Fruit fly (Drosophila melanogaster) whole organism, embryonic: Measurements from ENCODE around the gene Rab23.

Source experiments
- Bteb2 ChIP-seq: fragments of 200-800 bp; sonication (Bioruptor generic); optimal IDR thresholded peaks from 2 replicates; lab custom pipeline; 2016; ENCODE audit warnings: missing biosample characterization, missing genetic modification characterization
- CG1024 ChIP-seq: fragments of 200-800 bp; sonication (Bioruptor generic); IDR thresholded peaks from 2 replicates; pipeline ENCODE4 v1.3.6; 2022; ENCODE audit warnings: missing biosample characterization, missing genetic modification characterization
- CG11560 ChIP-seq: fragments of 200-800 bp; sonication (Bioruptor generic); IDR thresholded peaks from 3 replicates; pipeline ENCODE4 v1.3.6; 2022; ENCODE audit warnings: missing biosample characterization, missing genetic modification characterization
- CG12155 ChIP-seq: fragments of 200-800 bp; sonication (Bioruptor generic); optimal IDR thresholded peaks from 3 replicates; lab custom pipeline; 2016; ENCODE audit warnings: missing biosample characterization, missing genetic modification characterization
- CG12299 ChIP-seq: fragments of 200-800 bp; sonication (Bioruptor generic); optimal IDR thresholded peaks from 2 replicates; lab custom pipeline; 2018; ENCODE audit warnings: missing biosample characterization, mild to moderate bottlenecking, missing genetic modification characterization
- CG12659 ChIP-seq: fragments of 200-800 bp; sonication (Bioruptor generic); optimal IDR thresholded peaks from 3 replicates; lab custom pipeline; 2017; ENCODE audit warnings: mild to moderate bottlenecking, missing biosample characterization, missing genetic modification reagents, missing genetic modification characterization
- CG13287 ChIP-seq: fragments of 200-800 bp; sonication (Bioruptor generic); IDR thresholded peaks from 2 replicates; pipeline ENCODE4 v1.3.6; 2022; ENCODE audit warnings: missing biosample characterization, missing genetic modification characterization; ENCODE audit not compliant: partially characterized antibody
- CG14965 ChIP-seq: fragments of 200-800 bp; sonication (Bioruptor generic); optimal IDR thresholded peaks from 2 replicates; lab custom pipeline; 2016; ENCODE audit warnings: missing biosample characterization, missing genetic modification characterization, borderline replicate concordance
- CG15696 ChIP-seq: fragments of 200-800 bp; sonication (Bioruptor generic); optimal IDR thresholded peaks from 2 replicates; lab custom pipeline; 2019; ENCODE audit warnings: missing biosample characterization, mild to moderate bottlenecking, missing genetic modification characterization, moderate library complexity
- CG16815 ChIP-seq: fragments of 200-800 bp; sonication (Bioruptor generic); optimal IDR thresholded peaks from 3 replicates; lab custom pipeline; 2017; ENCODE audit warnings: missing biosample characterization, mild to moderate bottlenecking, missing genetic modification characterization
- CG17802 ChIP-seq: fragments of 200-800 bp; sonication (Bioruptor generic); optimal IDR thresholded peaks from 2 replicates; lab custom pipeline; 2018; ENCODE audit warnings: missing biosample characterization, mild to moderate bottlenecking, missing genetic modification characterization, moderate library complexity
- CG18599 ChIP-seq: fragments of 200-800 bp; sonication (Bioruptor generic); optimal IDR thresholded peaks from 3 replicates; lab custom pipeline; 2017; ENCODE audit warnings: missing biosample characterization, missing genetic modification characterization, mild to moderate bottlenecking, moderate library complexity, missing genetic modification reagents
- CG30403 ChIP-seq: fragments of 200-800 bp; sonication (Bioruptor generic); optimal IDR thresholded peaks from 3 replicates; lab custom pipeline; 2016; ENCODE audit warnings: missing biosample characterization, missing genetic modification characterization
- CG31441 ChIP-seq: fragments of 200-800 bp; sonication (Bioruptor generic); IDR thresholded peaks from 2 replicates; pipeline ENCODE4 v1.3.6; 2022; ENCODE audit warnings: missing biosample characterization, missing genetic modification characterization
- CG6791 ChIP-seq: fragments of 200-800 bp; sonication (Bioruptor generic); IDR thresholded peaks from 3 replicates; pipeline ENCODE4 v1.3.6; 2022; ENCODE audit warnings: missing biosample characterization, missing genetic modification characterization; ENCODE audit not compliant: partially characterized antibody
- CG7271 ChIP-seq: fragments of 200-800 bp; sonication (Bioruptor generic); optimal IDR thresholded peaks from 2 replicates; lab custom pipeline; 2018; ENCODE audit warnings: missing biosample characterization, mild to moderate bottlenecking, missing genetic modification characterization, moderate library complexity
- CG7745 ChIP-seq: fragments of 200-800 bp; sonication (Bioruptor generic); optimal IDR thresholded peaks from 2 replicates; lab custom pipeline; 2018; ENCODE audit warnings: missing biosample characterization, mild to moderate bottlenecking, missing genetic modification characterization, moderate library complexity
- CG8281 ChIP-seq: fragments of 200-800 bp; sonication (Bioruptor generic); optimal IDR thresholded peaks from 2 replicates; lab custom pipeline; 2018; ENCODE audit warnings: missing biosample characterization, mild to moderate bottlenecking, missing genetic modification characterization, moderate library complexity
- CG8478 ChIP-seq: fragments of >200 bp; optimal IDR thresholded peaks from 2 replicates; lab custom pipeline; 2018
- CG9437 ChIP-seq: fragments of 200-800 bp; sonication (Bioruptor generic); optimal IDR thresholded peaks from 2 replicates; lab custom pipeline; 2018; ENCODE audit warnings: missing biosample characterization, mild to moderate bottlenecking, missing genetic modification characterization
- Dfd ChIP-seq, 2 experiments: fragments of >200 bp; optimal IDR thresholded peaks; 2 replicates each; lab custom pipeline; 2017; ENCODE audit warnings: missing biosample characterization in 2 of 2, missing genetic modification characterization in 2 of 2
- Ets97D ChIP-seq: fragments of 200-800 bp; sonication (Bioruptor generic); optimal IDR thresholded peaks from 3 replicates; lab custom pipeline; 2016; ENCODE audit warnings: missing biosample characterization, missing genetic modification characterization
- HLH4C ChIP-seq: fragments of 200-800 bp; sonication (Bioruptor generic); IDR thresholded peaks from 3 replicates; pipeline ENCODE4 v1.3.6; 2022; ENCODE audit warnings: missing biosample characterization, missing genetic modification characterization; ENCODE audit not compliant: partially characterized antibody
- Hand ChIP-seq: fragments of 200-800 bp; sonication (Bioruptor generic); optimal IDR thresholded peaks from 2 replicates; lab custom pipeline; 2017; ENCODE audit warnings: mild to moderate bottlenecking, missing biosample characterization, missing genetic modification reagents, missing genetic modification characterization
- Kr ChIP-seq: fragments of 200-800 bp; sonication (Bioruptor generic); optimal IDR thresholded peaks from 2 replicates; lab custom pipeline; 2017; ENCODE audit warnings: missing biosample characterization, mild to moderate bottlenecking, missing genetic modification characterization
- Meics ChIP-seq: fragments of 200-800 bp; sonication (Bioruptor generic); optimal IDR thresholded peaks from 2 replicates; lab custom pipeline; 2017; ENCODE audit warnings: missing biosample characterization, mild to moderate bottlenecking, missing genetic modification characterization
- Myb ChIP-seq: fragments of 200-800 bp; sonication (Bioruptor generic); optimal IDR thresholded peaks from 2 replicates; lab custom pipeline; 2016; ENCODE audit warnings: missing biosample characterization, missing genetic modification characterization
- Nf-YC ChIP-seq: fragments of 200-800 bp; optimal IDR thresholded peaks from 3 replicates; lab custom pipeline; 2019; ENCODE audit warnings: missing biosample characterization, mild to moderate bottlenecking, missing genetic modification characterization, moderate library complexity
- Opbp ChIP-seq: fragments of 200-800 bp; sonication (Bioruptor generic); IDR thresholded peaks from 3 replicates; pipeline ENCODE4 v1.3.6; 2022; ENCODE audit warnings: missing biosample characterization, missing genetic modification characterization; ENCODE audit not compliant: partially characterized antibody
- Poxn ChIP-seq: fragments of 200-800 bp; sonication (Bioruptor generic); IDR thresholded peaks from 2 replicates; pipeline ENCODE4 v1.3.6; 2022; ENCODE audit warnings: missing biosample characterization, missing genetic modification characterization
- Six4 ChIP-seq: fragments of 200-800 bp; sonication (Bioruptor generic); optimal IDR thresholded peaks from 2 replicates; lab custom pipeline; 2016; ENCODE audit warnings: missing biosample characterization, missing genetic modification characterization
- Ssrp ChIP-seq: fragments of 200-800 bp; sonication (Bioruptor generic); optimal IDR thresholded peaks from 2 replicates; lab custom pipeline; 2018; ENCODE audit warnings: missing biosample characterization, mild to moderate bottlenecking, missing genetic modification characterization, moderate library complexity
- Trl ChIP-seq, 3 experiments: fragments of >200 bp in 2 of 3; fragments of 200-800 bp in 1 of 3; sonication (Bioruptor generic) in 1 of 3; optimal IDR thresholded peaks; 2 replicates in 1 of 3; 3 replicates in 2 of 3; lab custom pipeline; 2016 to 2017; ENCODE audit warnings: missing biosample characterization in 1 of 3, missing genetic modification characterization in 1 of 3
- Xrp1 ChIP-seq: fragments of 200-800 bp; sonication (Bioruptor generic); IDR thresholded peaks from 2 replicates; pipeline ENCODE4 v1.3.6; 2022; ENCODE audit warnings: missing biosample characterization, missing genetic modification characterization
- br ChIP-seq: fragments of >200 bp; optimal IDR thresholded peaks from 2 replicates; lab custom pipeline; 2017
- cg ChIP-seq: fragments of 200-800 bp; sonication (Bioruptor generic); optimal IDR thresholded peaks from 3 replicates; lab custom pipeline; 2019; ENCODE audit warnings: missing biosample characterization, mild to moderate bottlenecking, missing genetic modification characterization, moderate library complexity
- cwo ChIP-seq: fragments of 200-800 bp; sonication (Bioruptor generic); optimal IDR thresholded peaks from 3 replicates; lab custom pipeline; 2017; ENCODE audit warnings: missing biosample characterization, missing genetic modification characterization, mild to moderate bottlenecking, moderate library complexity, missing genetic modification reagents
- dm ChIP-seq: fragments of 200-800 bp; sonication (Bioruptor generic); optimal IDR thresholded peaks from 3 replicates; lab custom pipeline; 2016; ENCODE audit warnings: missing biosample characterization, missing genetic modification characterization
- ftz-f1 ChIP-seq: fragments of 200-800 bp; sonication (Bioruptor generic); optimal IDR thresholded peaks from 2 replicates; lab custom pipeline; 2016; ENCODE audit warnings: missing biosample characterization, missing genetic modification characterization
- grau ChIP-seq: fragments of 200-800 bp; optimal IDR thresholded peaks from 3 replicates; lab custom pipeline; 2019; ENCODE audit warnings: missing biosample characterization, mild to moderate bottlenecking, missing genetic modification characterization, moderate library complexity
- gsb-n ChIP-seq: fragments of 200-800 bp; sonication (Bioruptor generic); optimal IDR thresholded peaks from 3 replicates; lab custom pipeline; 2018; ENCODE audit warnings: missing biosample characterization, mild to moderate bottlenecking, missing genetic modification characterization
- ham ChIP-seq: fragments of 200-800 bp; sonication (Bioruptor generic); IDR thresholded peaks from 2 replicates; pipeline ENCODE4 v1.3.6; 2022; ENCODE audit warnings: missing biosample characterization, missing genetic modification characterization
- hb ChIP-seq: fragments of 200-800 bp; sonication (Bioruptor generic); IDR thresholded peaks from 3 replicates; pipeline ENCODE4 v1.3.6; 2022; ENCODE audit warnings: missing biosample characterization, missing genetic modification characterization; ENCODE audit not compliant: partially characterized antibody
- hth ChIP-seq: fragments of >200 bp; optimal IDR thresholded peaks from 2 replicates; lab custom pipeline; 2017; ENCODE audit warnings: inconsistent platforms
- jumu ChIP-seq: fragments of 200-800 bp; sonication (Bioruptor generic); optimal IDR thresholded peaks from 3 replicates; lab custom pipeline; 2016; ENCODE audit warnings: missing biosample characterization, missing genetic modification characterization
- schlank ChIP-seq: fragments of 200-800 bp; sonication (Bioruptor generic); optimal IDR thresholded peaks from 2 replicates; lab custom pipeline; 2018; ENCODE audit warnings: missing biosample characterization, mild to moderate bottlenecking, missing genetic modification characterization
- sna ChIP-seq: fragments of 200-800 bp; sonication (Bioruptor generic); IDR thresholded peaks from 2 replicates; pipeline ENCODE4 v1.3.6; 2022; ENCODE audit warnings: missing biosample characterization, missing genetic modification characterization; ENCODE audit not compliant: partially characterized antibody
- tup ChIP-seq: fragments of 200-800 bp; sonication (Bioruptor generic); optimal IDR thresholded peaks from 2 replicates; lab custom pipeline; 2016; ENCODE audit warnings: missing biosample characterization, mild to moderate bottlenecking, missing genetic modification characterization, moderate library complexity
- unpg ChIP-seq: fragments of 200-800 bp; sonication (Bioruptor generic); optimal IDR thresholded peaks from 3 replicates; lab custom pipeline; 2018; ENCODE audit warnings: missing biosample characterization, mild to moderate bottlenecking, missing genetic modification characterization, moderate library complexity
- vfl ChIP-seq: fragments of 200-800 bp; sonication (Bioruptor generic); optimal IDR thresholded peaks from 2 replicates; lab custom pipeline; 2016; ENCODE audit warnings: missing biosample characterization, missing genetic modification characterization

Gene Rab23

dm6 chr3R:5705469-5706067 lies 20.3 kb upstream of the Rab23 start (continued):
- TF ChIP-seq hb (GFP tag; lab: Robert Waterston, UW), result no peak
- TF ChIP-seq Ssrp (tag; lab: Kevin White, UChicago), result peak; percentile 63
- TF ChIP-seq CG7271 (tag; lab: Kevin White, UChicago), result no peak
- TF ChIP-seq CG12659 (GFP tag; lab: Kevin White, UChicago), result peak; percentile 62
- TF ChIP-seq jumu (GFP tag; lab: Kevin White, UChicago), result no peak
- no peak for TF ChIP-seq CG1024 (GFP tag; lab: Robert Waterston, UW)
- TF ChIP-seq unpg (GFP tag; lab: Kevin White, UChicago), result no peak
- TF ChIP-seq hth, result no peak
- no peak for TF ChIP-seq dm
- TF ChIP-seq vfl (GFP tag; lab: Kevin White, UChicago), result no peak
- TF ChIP-seq CG31441, result peak; percentile 82
- no peak for TF ChIP-seq HLH4C (GFP tag; lab: Robert Waterston, UW)
- TF ChIP-seq Hand (GFP tag; lab: Kevin White, UChicago), result peak; percentile 37
- peak; percentile 82 for TF ChIP-seq grau
- TF ChIP-seq cg (GFP tag; lab: Kevin White, UChicago), result peak; percentile 34
- TF ChIP-seq Bteb2 (GFP tag; lab: Kevin White, UChicago), result peak; percentile 7
- TF ChIP-seq CG16815 (GFP tag; lab: Kevin White, UChicago), result peak; percentile 22
- TF ChIP-seq CG12299 (tag; lab: Kevin White, UChicago), result peak; percentile 44
- no peak for TF ChIP-seq sna (GFP tag; lab: Robert Waterston, UW)
- no peak for TF ChIP-seq CG8478 (lab: Kevin White, UChicago)
- TF ChIP-seq CG6791 (GFP tag; lab: Robert Waterston, UW), result no peak
- TF ChIP-seq CG12155 (GFP tag; lab: Kevin White, UChicago), result peak; percentile 36
- TF ChIP-seq Nf-YC (tag; lab: Kevin White, UChicago), result no peak
- TF ChIP-seq cwo (GFP tag; lab: Kevin White, UChicago), result peak; percentile 72
- TF ChIP-seq CG14965 (GFP tag; lab: Kevin White, UChicago), result no peak
- TF ChIP-seq Xrp1 (GFP tag; lab: Robert Waterston, UW), result peak; percentile 68; the same call in 1 of the 2 replicates
- no peak for TF ChIP-seq Dfd (GFP tag; optimal IDR thresholded peaks at IDR 0.05; lab: Kevin White, UChicago)
- TF ChIP-seq Meics (GFP tag; lab: Kevin White, UChicago), result peak; percentile 68
- TF ChIP-seq tup, result no peak
- peak; percentile 64 for TF ChIP-seq CG18599 (GFP tag; lab: Kevin White, UChicago)
- no peak for TF ChIP-seq Poxn
- TF ChIP-seq Opbp, result no peak
- TF ChIP-seq ftz-f1 (GFP tag; lab: Kevin White, UChicago), result no peak
- TF ChIP-seq gsb-n (tag; lab: Kevin White, UChicago), result no peak
- TF ChIP-seq Kr (GFP tag; lab: Kevin White, UChicago), result no peak
- peak; percentile 42 for TF ChIP-seq Six4 (GFP tag; lab: Kevin White, UChicago)
- TF ChIP-seq CG13287 (GFP tag; lab: Robert Waterston, UW), result no peak
- no peak for TF ChIP-seq ham (GFP tag; lab: Robert Waterston, UW)
- peak; percentile 15; the same call in 1 of the 3 replicates for TF ChIP-seq CG11560 (tag; lab: Robert Waterston, UW)
- peak; percentile 69 for TF ChIP-seq CG30403 (GFP tag; lab: Kevin White, UChicago)
- TF ChIP-seq CG17802, result no peak
- no peak for TF ChIP-seq Trl (optimal IDR thresholded peaks at IDR 0.05; lab: Kevin White, UChicago)
- peak; percentile 42 for TF ChIP-seq Trl (GFP tag; optimal IDR thresholded peaks at IDR 0.05; lab: Kevin White, UChicago)
- TF ChIP-seq CG8281 (tag; lab: Kevin White, UChicago), result peak; percentile 48
- TF ChIP-seq CG7745 (tag; lab: Kevin White, UChicago), result no peak
- TF ChIP-seq schlank (tag; lab: Kevin White, UChicago), result peak; percentile 21
- no peak for TF ChIP-seq br (lab: Kevin White, UChicago)
- no peak for TF ChIP-seq Ets97D (GFP tag; lab: Kevin White, UChicago)
- TF ChIP-seq CG9437 (GFP tag; lab: Kevin White, UChicago), result peak; percentile 59
- no peak for TF ChIP-seq Myb (GFP tag; lab: Kevin White, UChicago)
- peak; percentile 37 for TF ChIP-seq CG15696 (tag; lab: Kevin White, UChicago)
